Worm (Caenorhabditis elegans) whole organism, L3 larva: ENCODE measurements around the gene gfi-3.

Experiments used
- fkh-10 ChIP-seq: sonication (generic microtip); optimal IDR thresholded peaks from 2 replicates; lab custom pipeline; 2017; ENCODE audit warnings: missing biosample characterization, missing genetic modification reagents, missing genetic modification characterization
- lsy-12 ChIP-seq: sonication (generic microtip); optimal IDR thresholded peaks from 2 replicates; lab custom pipeline; 2016; ENCODE audit warnings: mild to moderate bottlenecking, missing genetic modification characterization, missing compliant biosample characterization
- nhr-12 ChIP-seq: fragments of 150-350 bp; optimal IDR thresholded peaks from 2 replicates; lab custom pipeline; 2014; ENCODE audit warnings: missing biosample characterization, missing genetic modification characterization
- nhr-25 ChIP-seq: sonication (generic microtip); optimal IDR thresholded peaks from 2 replicates; lab custom pipeline; 2017; ENCODE audit warnings: missing biosample characterization, missing genetic modification characterization
- nhr-76 ChIP-seq: fragments of 150-350 bp; sonication (generic microtip); optimal IDR thresholded peaks from 5 replicates; lab custom pipeline; 2014; ENCODE audit warnings: missing biosample characterization, missing genetic modification characterization
- pqm-1 ChIP-seq: fragments of 150-350 bp; optimal IDR thresholded peaks from 2 replicates; lab custom pipeline; 2017; ENCODE audit warnings: missing biosample characterization, missing genetic modification characterization, inconsistent platforms

gfi-3 gene

DNA sequence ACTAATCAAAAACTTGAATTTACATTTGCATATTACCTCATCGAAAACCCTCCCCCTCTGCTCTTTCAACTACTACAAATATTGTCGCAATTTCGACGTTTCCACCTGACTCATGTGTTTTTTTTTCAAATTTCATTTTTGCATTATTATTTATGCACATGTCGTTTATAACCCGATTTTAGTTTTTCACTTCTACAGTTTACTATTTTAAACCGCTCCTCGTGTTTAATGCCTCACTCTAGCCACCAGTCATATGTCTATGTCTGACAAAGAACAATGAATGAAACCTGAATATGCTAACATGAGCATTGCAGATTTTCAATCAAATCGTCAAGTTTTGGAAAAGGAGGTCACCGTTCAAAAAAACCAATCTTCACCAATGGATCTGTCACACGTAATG lies 53.7 kb downstream of the gfi-3 start, which contains the start of gene T24C2.5:
TSS of gene T24C2.5 (plus strand) at position 301 of the 400 bp plus-strand sequence.
- TF ChIP-seq nhr-12 = no peak
- no peak for TF ChIP-seq nhr-25 (tag; lab: Kevin White, UChicago)
- TF ChIP-seq fkh-10 (GFP tag; lab: Kevin White, UChicago) = no peak
- TF ChIP-seq lsy-12 (tag; lab: Kevin White, UChicago) = no peak
- peak; percentile 0 for TF ChIP-seq pqm-1 (tag; lab: Kevin White, UChicago)
- no peak for TF ChIP-seq nhr-76
